Fruit fly (Drosophila melanogaster) whole organism, embryonic: ENCODE data around the gene HDAC6.
A peak's percentile ranks its signal among the peaks of the same experiment; 100 is the strongest.

Experiments used
- Aef1 ChIP-seq: fragments of 200-800 bp; sonication (Bioruptor generic); IDR thresholded peaks from 3 replicates; pipeline ENCODE4 v1.3.6; 2022; ENCODE audit warnings: missing biosample characterization, missing genetic modification characterization
- Atf6 ChIP-seq: fragments of 200-800 bp; sonication (Bioruptor generic); IDR thresholded peaks from 2 replicates; pipeline ENCODE4 v1.3.6; 2022; ENCODE audit warnings: missing biosample characterization, missing genetic modification characterization
- CG10274 ChIP-seq: fragments of 200-800 bp; sonication (Bioruptor generic); optimal IDR thresholded peaks from 3 replicates; lab custom pipeline; 2017; ENCODE audit warnings: missing biosample characterization, mild to moderate bottlenecking, missing genetic modification characterization
- CG10543 ChIP-seq: fragments of 200-800 bp; sonication (Bioruptor generic); optimal IDR thresholded peaks from 3 replicates; lab custom pipeline; 2017; ENCODE audit warnings: missing biosample characterization, mild to moderate bottlenecking, missing genetic modification characterization, moderate library complexity
- CG11456 ChIP-seq: fragments of 200-800 bp; sonication (Bioruptor generic); IDR thresholded peaks from 3 replicates; pipeline ENCODE4 v1.3.6; 2022; ENCODE audit warnings: missing biosample characterization, missing genetic modification characterization
- CG14014 ChIP-seq: fragments of 200-800 bp; sonication (Bioruptor generic); IDR thresholded peaks from 2 replicates; pipeline ENCODE4 v1.3.6; 2022; ENCODE audit warnings: missing biosample characterization, missing genetic modification characterization
- CG18262 ChIP-seq: fragments of 200-800 bp; optimal IDR thresholded peaks from 3 replicates; lab custom pipeline; 2019; ENCODE audit warnings: missing biosample characterization, mild to moderate bottlenecking, missing genetic modification characterization, moderate library complexity
- CG30020 ChIP-seq: fragments of 200-800 bp; optimal IDR thresholded peaks from 2 replicates; lab custom pipeline; 2019; ENCODE audit warnings: missing biosample characterization, mild to moderate bottlenecking, missing genetic modification characterization, moderate library complexity
- CG4360 ChIP-seq: fragments of 200-800 bp; sonication (Bioruptor generic); IDR thresholded peaks from 2 replicates; pipeline ENCODE4 v1.3.6; 2022; ENCODE audit warnings: missing biosample characterization, missing genetic modification characterization
- CG4854 ChIP-seq: fragments of 200-800 bp; sonication (Bioruptor generic); optimal IDR thresholded peaks from 2 replicates; lab custom pipeline; 2016; ENCODE audit warnings: missing biosample characterization, missing genetic modification characterization, inconsistent platforms
- CG6813 ChIP-seq: fragments of 200-800 bp; sonication (Bioruptor generic); optimal IDR thresholded peaks from 2 replicates; lab custom pipeline; 2017; ENCODE audit warnings: missing biosample characterization, missing genetic modification characterization, mild to moderate bottlenecking, moderate library complexity, missing genetic modification reagents
- CG7372 ChIP-seq: fragments of 200-800 bp; sonication (Bioruptor generic); IDR thresholded peaks from 2 replicates; pipeline ENCODE4 v1.3.6; 2022; ENCODE audit warnings: missing biosample characterization, missing genetic modification characterization
- CG7786 ChIP-seq: fragments of 200-800 bp; sonication (Bioruptor generic); optimal IDR thresholded peaks from 2 replicates; lab custom pipeline; 2016; ENCODE audit warnings: missing biosample characterization, missing genetic modification characterization
- CG8089 ChIP-seq: fragments of 200-800 bp; sonication (Bioruptor generic); optimal IDR thresholded peaks from 3 replicates; lab custom pipeline; 2016; ENCODE audit warnings: missing biosample characterization, missing genetic modification characterization
- CG8765 ChIP-seq: fragments of 200-800 bp; sonication (Bioruptor generic); IDR thresholded peaks from 2 replicates; pipeline ENCODE4 v1.3.6; 2022; ENCODE audit warnings: missing biosample characterization, missing genetic modification characterization
- CG8924 ChIP-seq: fragments of 200-800 bp; optimal IDR thresholded peaks from 3 replicates; lab custom pipeline; 2019; ENCODE audit warnings: missing biosample characterization, mild to moderate bottlenecking, missing genetic modification characterization, moderate library complexity
- CG9437 ChIP-seq: fragments of 200-800 bp; sonication (Bioruptor generic); optimal IDR thresholded peaks from 2 replicates; lab custom pipeline; 2018; ENCODE audit warnings: missing biosample characterization, mild to moderate bottlenecking, missing genetic modification characterization
- CkIIα-i1 ChIP-seq: fragments of 200-800 bp; sonication (Bioruptor generic); IDR thresholded peaks from 2 replicates; pipeline ENCODE4 v1.3.6; 2022; ENCODE audit warnings: missing biosample characterization, missing genetic modification characterization
- D ChIP-seq, 2 experiments: fragments of 200-800 bp in 1 of 2; fragments of >200 bp in 1 of 2; sonication (Bioruptor generic) in 1 of 2; optimal IDR thresholded peaks; 2 replicates in 1 of 2; 3 replicates in 1 of 2; lab custom pipeline; 2017; ENCODE audit warnings: mild to moderate bottlenecking in 1 of 2, missing biosample characterization in 1 of 2, missing genetic modification characterization in 1 of 2, missing genetic modification reagents in 1 of 2
- Dbx ChIP-seq: fragments of 200-800 bp; sonication (Bioruptor generic); IDR thresholded peaks from 3 replicates; pipeline ENCODE4 v1.3.6; 2022; ENCODE audit warnings: missing biosample characterization, missing genetic modification characterization
- Dek ChIP-seq: fragments of 200-800 bp; sonication (Bioruptor generic); optimal IDR thresholded peaks from 3 replicates; lab custom pipeline; 2019; ENCODE audit warnings: missing biosample characterization, mild to moderate bottlenecking, missing genetic modification characterization, moderate library complexity
- Doc2 ChIP-seq: fragments of 200-800 bp; sonication (Bioruptor generic); IDR thresholded peaks from 2 replicates; pipeline ENCODE4 v1.3.6; 2022; ENCODE audit warnings: missing biosample characterization, missing genetic modification characterization
- Ets97D ChIP-seq: fragments of 200-800 bp; sonication (Bioruptor generic); optimal IDR thresholded peaks from 3 replicates; lab custom pipeline; 2016; ENCODE audit warnings: missing biosample characterization, missing genetic modification characterization
- Hr51 ChIP-seq, 2 experiments: fragments of 200-800 bp; sonication (Bioruptor generic); optimal IDR thresholded peaks; 2 replicates in 1 of 2; 3 replicates in 1 of 2; lab custom pipeline; 2016 to 2018; ENCODE audit warnings: missing biosample characterization in 2 of 2, missing genetic modification characterization in 2 of 2, mild to moderate bottlenecking in 1 of 2, moderate library complexity in 1 of 2
- Hsf ChIP-seq: fragments of 200-800 bp; sonication (Bioruptor generic); optimal IDR thresholded peaks from 3 replicates; lab custom pipeline; 2016; ENCODE audit warnings: missing biosample characterization, missing genetic modification characterization
- Meics ChIP-seq: fragments of 200-800 bp; sonication (Bioruptor generic); optimal IDR thresholded peaks from 2 replicates; lab custom pipeline; 2017; ENCODE audit warnings: missing biosample characterization, mild to moderate bottlenecking, missing genetic modification characterization
- Opbp ChIP-seq: fragments of 200-800 bp; sonication (Bioruptor generic); IDR thresholded peaks from 3 replicates; pipeline ENCODE4 v1.3.6; 2022; ENCODE audit warnings: missing biosample characterization, missing genetic modification characterization; ENCODE audit not compliant: partially characterized antibody
- ab ChIP-seq: fragments of 200-800 bp; sonication (Bioruptor generic); optimal IDR thresholded peaks from 2 replicates; lab custom pipeline; 2016; ENCODE audit warnings: missing biosample characterization, missing genetic modification characterization
- bsh ChIP-seq, 2 experiments: fragments of 200-800 bp; sonication (Bioruptor generic); optimal IDR thresholded peaks; 2 replicates each; lab custom pipeline; 2017 to 2018; ENCODE audit warnings: mild to moderate bottlenecking in 2 of 2, missing biosample characterization in 2 of 2, missing genetic modification characterization in 2 of 2, moderate library complexity in 1 of 2
- caup ChIP-seq: fragments of 200-800 bp; sonication (Bioruptor generic); optimal IDR thresholded peaks from 3 replicates; lab custom pipeline; 2017; ENCODE audit warnings: missing biosample characterization, mild to moderate bottlenecking, missing genetic modification characterization, moderate library complexity; ENCODE audit not compliant: severe bottlenecking
- cg ChIP-seq: fragments of 200-800 bp; sonication (Bioruptor generic); optimal IDR thresholded peaks from 3 replicates; lab custom pipeline; 2019; ENCODE audit warnings: missing biosample characterization, mild to moderate bottlenecking, missing genetic modification characterization, moderate library complexity
- chif ChIP-seq, 2 experiments: fragments of 200-800 bp; sonication (Bioruptor generic); optimal IDR thresholded peaks; 3 replicates each; lab custom pipeline; 2016; ENCODE audit warnings: missing biosample characterization in 2 of 2, missing genetic modification characterization in 2 of 2
- crol ChIP-seq: fragments of 200-800 bp; sonication (Bioruptor generic); IDR thresholded peaks from 2 replicates; pipeline ENCODE4 v1.3.6; 2022; ENCODE audit warnings: missing biosample characterization, missing genetic modification characterization
- da ChIP-seq: fragments of 200-800 bp; sonication (Bioruptor generic); optimal IDR thresholded peaks from 2 replicates; lab custom pipeline; 2016; ENCODE audit warnings: missing biosample characterization, missing genetic modification characterization
- dpn ChIP-seq, 2 experiments: fragments of 200-800 bp; sonication (Bioruptor generic); optimal IDR thresholded peaks; 3 replicates each; lab custom pipeline; 2016; ENCODE audit warnings: missing biosample characterization in 2 of 2, missing genetic modification characterization in 2 of 2
- dysf ChIP-seq: fragments of 200-800 bp; sonication (Bioruptor generic); IDR thresholded peaks from 3 replicates; pipeline ENCODE4 v1.3.6; 2022; ENCODE audit warnings: missing biosample characterization, missing genetic modification characterization
- fu2 ChIP-seq: fragments of 200-800 bp; sonication (Bioruptor generic); optimal IDR thresholded peaks from 2 replicates; lab custom pipeline; 2016; ENCODE audit warnings: missing biosample characterization, missing genetic modification characterization
- gce ChIP-seq: fragments of 200-800 bp; sonication (Bioruptor generic); IDR thresholded peaks from 3 replicates; pipeline ENCODE4 v1.3.6; 2022; ENCODE audit warnings: missing biosample characterization, missing genetic modification characterization
- gro ChIP-seq: fragments of 200-800 bp; sonication (Bioruptor generic); optimal IDR thresholded peaks from 2 replicates; lab custom pipeline; 2016; ENCODE audit warnings: missing biosample characterization, missing genetic modification characterization
- kay ChIP-seq: fragments of 200-800 bp; sonication (Bioruptor generic); optimal IDR thresholded peaks from 2 replicates; lab custom pipeline; 2016; ENCODE audit warnings: missing biosample characterization, missing genetic modification characterization
- knrl ChIP-seq: fragments of 200-800 bp; sonication (Bioruptor generic); IDR thresholded peaks from 3 replicates; pipeline ENCODE4 v1.3.6; 2022; ENCODE audit warnings: missing biosample characterization, missing genetic modification characterization; ENCODE audit not compliant: partially characterized antibody
- lab ChIP-seq: fragments of 200-800 bp; sonication (Bioruptor generic); optimal IDR thresholded peaks from 3 replicates; lab custom pipeline; 2017; ENCODE audit warnings: missing biosample characterization, missing genetic modification characterization, mild to moderate bottlenecking, moderate library complexity, missing genetic modification reagents
- lbe ChIP-seq: fragments of 200-800 bp; sonication (Bioruptor generic); optimal IDR thresholded peaks from 2 replicates; lab custom pipeline; 2016; ENCODE audit warnings: missing biosample characterization, mild to moderate bottlenecking, missing genetic modification characterization
- nom ChIP-seq: fragments of 200-800 bp; sonication (Bioruptor generic); optimal IDR thresholded peaks from 2 replicates; lab custom pipeline; 2017; ENCODE audit warnings: missing biosample characterization, missing genetic modification characterization, mild to moderate bottlenecking, moderate library complexity, missing genetic modification reagents
- pho ChIP-seq: fragments of 200-800 bp; sonication (Bioruptor generic); optimal IDR thresholded peaks from 2 replicates; lab custom pipeline; 2016; ENCODE audit warnings: missing biosample characterization, missing genetic modification characterization
- sim ChIP-seq: fragments of 200-800 bp; sonication (Bioruptor generic); IDR thresholded peaks from 2 replicates; pipeline ENCODE4 v1.3.6; 2022; ENCODE audit warnings: missing biosample characterization, missing genetic modification characterization
- sr ChIP-seq: fragments of 200-800 bp; sonication (Bioruptor generic); IDR thresholded peaks from 3 replicates; pipeline ENCODE4 v1.3.6; 2022; ENCODE audit warnings: missing biosample characterization, missing genetic modification characterization
- zf30C ChIP-seq: fragments of 200-800 bp; sonication (Bioruptor generic); optimal IDR thresholded peaks from 3 replicates; lab custom pipeline; 2018; ENCODE audit warnings: missing biosample characterization, mild to moderate bottlenecking, missing genetic modification characterization
- zfh1 ChIP-seq: fragments of 200-800 bp; sonication (Bioruptor generic); IDR thresholded peaks from 3 replicates; pipeline ENCODE4 v1.3.6; 2022; ENCODE audit warnings: missing biosample characterization, missing genetic modification characterization

The HDAC6 gene

dm6 chrX:15319699-15320482 is 13.2 kb upstream of the HDAC6 start (continued):
- TF ChIP-seq gce (GFP tag; lab: Robert Waterston, UW) = 0 out of 3 replicates have a peak, but pooled peaks have one; percentile 29
- no peak for TF ChIP-seq sr (GFP tag; lab: Robert Waterston, UW)
- TF ChIP-seq CG30020 = peak; percentile 22
- no peak for TF ChIP-seq sim
- TF ChIP-seq kay (GFP tag; lab: Kevin White, UChicago) = no peak
- TF ChIP-seq D (optimal IDR thresholded peaks at IDR 0.05; lab: Kevin White, UChicago) = peak; percentile 81
- TF ChIP-seq D (GFP tag; optimal IDR thresholded peaks at IDR 0.05; lab: Kevin White, UChicago) = no peak
- no peak for TF ChIP-seq dysf
- no peak for TF ChIP-seq Doc2 (GFP tag; lab: Robert Waterston, UW)
- no peak for TF ChIP-seq ab
- no peak for TF ChIP-seq lab (GFP tag; lab: Kevin White, UChicago)
- peak; percentile 97 for TF ChIP-seq crol (GFP tag; lab: Robert Waterston, UW)
- TF ChIP-seq Atf6 (GFP tag; lab: Robert Waterston, UW) = no peak
- TF ChIP-seq CG4360 (GFP tag; lab: Robert Waterston, UW) = peak; percentile 92
- TF ChIP-seq dpn (GFP tag; optimal IDR thresholded peaks at IDR 0.05; lab: Kevin White, UChicago) = no peak
- TF ChIP-seq CG8089 (GFP tag; lab: Kevin White, UChicago) = no peak
- peak; percentile 55 for TF ChIP-seq cg (GFP tag; lab: Kevin White, UChicago)
- peak; percentile 88 for TF ChIP-seq CG10274 (GFP tag; lab: Kevin White, UChicago)
- TF ChIP-seq CG8765 (GFP tag; lab: Robert Waterston, UW) = no peak
- TF ChIP-seq da (GFP tag; lab: Kevin White, UChicago) = no peak
- TF ChIP-seq lbe = no peak
- peak; percentile 2 for TF ChIP-seq Ets97D
- no peak for TF ChIP-seq zf30C (GFP tag; lab: Kevin White, UChicago)
- TF ChIP-seq CG10543 (GFP tag; lab: Kevin White, UChicago) = peak; percentile 7
- TF ChIP-seq gro = no peak
- no peak for TF ChIP-seq Aef1 (GFP tag; lab: Robert Waterston, UW)
- no peak for TF ChIP-seq Hr51 (GFP tag; optimal IDR thresholded peaks at IDR 0.05; lab: Kevin White, UChicago)
- TF ChIP-seq CG7372 (GFP tag; lab: Robert Waterston, UW) = no peak
- no peak for TF ChIP-seq Hsf (GFP tag; lab: Kevin White, UChicago)
- no peak for TF ChIP-seq caup (GFP tag; lab: Kevin White, UChicago)
- TF ChIP-seq chif (GFP tag; optimal IDR thresholded peaks at IDR 0.05; lab: Kevin White, UChicago) = no peak
- TF ChIP-seq Meics = no peak
- no peak for TF ChIP-seq CG18262
- no peak for TF ChIP-seq CG4854
- TF ChIP-seq CG9437 (GFP tag; lab: Kevin White, UChicago) = peak; percentile 6
- TF ChIP-seq fu2 (GFP tag; lab: Kevin White, UChicago) = no peak
- TF ChIP-seq CG8924 (tag; lab: Kevin White, UChicago) = peak; percentile 7
- TF ChIP-seq CkIIα-i1 (GFP tag; lab: Robert Waterston, UW) = no peak
- no peak for TF ChIP-seq pho
- TF ChIP-seq zfh1 (GFP tag; lab: Robert Waterston, UW) = no peak
- TF ChIP-seq nom (GFP tag; lab: Kevin White, UChicago) = no peak
- no peak for TF ChIP-seq CG6813 (GFP tag; lab: Kevin White, UChicago)
- peak; percentile 22; the same call in 2 of the 3 replicates for TF ChIP-seq knrl
- TF ChIP-seq CG11456 (GFP tag; lab: Robert Waterston, UW) = no peak
- no peak for TF ChIP-seq Dbx (GFP tag; lab: Robert Waterston, UW)
- no peak for TF ChIP-seq CG14014 (GFP tag; lab: Robert Waterston, UW)
- TF ChIP-seq CG7786 (GFP tag; lab: Kevin White, UChicago) = no peak
- TF ChIP-seq Opbp (GFP tag; lab: Robert Waterston, UW) = peak; percentile 58; the same call in 2 of the 3 replicates
- TF ChIP-seq bsh (GFP tag; optimal IDR thresholded peaks at IDR 0.05; lab: Kevin White, UChicago) = no peak
- no peak for TF ChIP-seq Dek (tag; lab: Kevin White, UChicago)
